Worm (Caenorhabditis elegans) whole organism, L3 larva: ENCODE data around the gene K06A4.10.

ENCODE experiments used
- R02D3.7 ChIP-seq: fragments of 150-350 bp; optimal IDR thresholded peaks from 2 replicates; lab custom pipeline; 2014; ENCODE audit warnings: missing biosample characterization, missing genetic modification characterization
- ZK546.5 ChIP-seq: sonication (generic microtip); optimal IDR thresholded peaks from 2 replicates; lab custom pipeline; 2017; ENCODE audit warnings: missing biosample characterization, missing genetic modification characterization
- aly-2 ChIP-seq: fragments of 150-350 bp; optimal IDR thresholded peaks from 2 replicates; lab custom pipeline; 2014; ENCODE audit warnings: missing biosample characterization, missing genetic modification characterization
- ama-1 ChIP-seq: fragments of 150-350 bp; optimal IDR thresholded peaks from 2 replicates; lab custom pipeline; 2018
- ceh-16 ChIP-seq: sonication (generic microtip); optimal IDR thresholded peaks from 2 replicates; lab custom pipeline; 2017; ENCODE audit warnings: missing biosample characterization, missing genetic modification characterization
- ceh-28 ChIP-seq: fragments of 150-350 bp; optimal IDR thresholded peaks from 2 replicates; lab custom pipeline; 2014; ENCODE audit warnings: missing biosample characterization, missing genetic modification reagents, missing genetic modification characterization
- ceh-82 ChIP-seq: fragments of 150-350 bp; optimal IDR thresholded peaks from 2 replicates; lab custom pipeline; 2014; ENCODE audit warnings: missing biosample characterization, missing genetic modification characterization
- ceh-9 ChIP-seq: sonication (generic microtip); optimal IDR thresholded peaks from 2 replicates; lab custom pipeline; 2018; ENCODE audit warnings: missing biosample characterization, missing genetic modification characterization
- daf-12 ChIP-seq: fragments of 150-350 bp; optimal IDR thresholded peaks from 2 replicates; lab custom pipeline; 2014; ENCODE audit warnings: missing biosample characterization, missing genetic modification reagents, missing genetic modification characterization
- egl-27 ChIP-seq: sonication (generic microtip); optimal IDR thresholded peaks from 4 replicates; lab custom pipeline; 2017; ENCODE audit warnings: missing biosample characterization, missing genetic modification reagents, missing genetic modification characterization
- egl-5 ChIP-seq: fragments of 150-350 bp; optimal IDR thresholded peaks from 2 replicates; lab custom pipeline; 2017; ENCODE audit warnings: missing biosample characterization, missing genetic modification reagents, missing genetic modification characterization, inconsistent platforms
- elt-1 ChIP-seq: fragments of 150-350 bp; optimal IDR thresholded peaks from 2 replicates; lab custom pipeline; 2014; ENCODE audit warnings: missing biosample characterization, missing genetic modification characterization
- elt-2 ChIP-seq: sonication (generic microtip); optimal IDR thresholded peaks from 2 replicates; lab custom pipeline; 2016; ENCODE audit warnings: missing genetic modification reagents, mild to moderate bottlenecking, missing genetic modification characterization, missing compliant biosample characterization
- elt-3 ChIP-seq, 3 experiments: fragments of 150-350 bp in 1 of 3; sonication (generic microtip) in 2 of 3; optimal IDR thresholded peaks; 2 replicates in 2 of 3; 4 replicates in 1 of 3; lab custom pipeline; 2014 to 2017; ENCODE audit warnings: missing biosample characterization in 3 of 3, missing genetic modification characterization in 3 of 3
- eor-1 ChIP-seq, 2 experiments: fragments of 150-350 bp; optimal IDR thresholded peaks; 2 replicates each; lab custom pipeline; 2014 to 2018; ENCODE audit warnings: missing biosample characterization in 2 of 2, missing genetic modification characterization in 2 of 2
- fkh-10 ChIP-seq: sonication (generic microtip); optimal IDR thresholded peaks from 2 replicates; lab custom pipeline; 2017; ENCODE audit warnings: missing biosample characterization, missing genetic modification reagents, missing genetic modification characterization
- fkh-2 ChIP-seq: fragments of 150-350 bp; optimal IDR thresholded peaks from 2 replicates; lab custom pipeline; 2014; ENCODE audit warnings: missing biosample characterization, missing genetic modification reagents, missing genetic modification characterization
- fos-1 ChIP-seq: fragments of 150-350 bp; optimal IDR thresholded peaks from 2 replicates; lab custom pipeline; 2014; ENCODE audit warnings: missing biosample characterization, missing genetic modification characterization
- hmg-11 ChIP-seq: sonication (generic microtip); optimal IDR thresholded peaks from 2 replicates; lab custom pipeline; 2016; ENCODE audit warnings: missing genetic modification characterization, missing compliant biosample characterization
- jun-1 ChIP-seq: fragments of 150-350 bp; optimal IDR thresholded peaks from 2 replicates; lab custom pipeline; 2014; ENCODE audit warnings: missing biosample characterization, missing genetic modification reagents, missing genetic modification characterization
- lin-15B ChIP-seq: fragments of 150-350 bp; optimal IDR thresholded peaks from 2 replicates; lab custom pipeline; 2014; ENCODE audit warnings: missing biosample characterization, missing genetic modification characterization
- lin-39 ChIP-seq: fragments of 150-350 bp; optimal IDR thresholded peaks from 2 replicates; lab custom pipeline; 2018; ENCODE audit warnings: missing biosample characterization, missing genetic modification reagents, missing genetic modification characterization
- lsy-12 ChIP-seq: sonication (generic microtip); optimal IDR thresholded peaks from 2 replicates; lab custom pipeline; 2016; ENCODE audit warnings: mild to moderate bottlenecking, missing genetic modification characterization, missing compliant biosample characterization
- mdl-1 ChIP-seq: fragments of 150-350 bp; optimal IDR thresholded peaks from 2 replicates; lab custom pipeline; 2014; ENCODE audit warnings: missing biosample characterization, missing genetic modification characterization
- mml-1 ChIP-seq: fragments of 150-350 bp; sonication (generic microtip); optimal IDR thresholded peaks from 3 replicates; lab custom pipeline; 2014; ENCODE audit warnings: missing biosample characterization, missing genetic modification characterization
- nfya-1 ChIP-seq: sonication (generic microtip); optimal IDR thresholded peaks from 2 replicates; lab custom pipeline; 2017; ENCODE audit warnings: missing genetic modification characterization, mild to moderate bottlenecking, missing compliant biosample characterization, antibody characterized with exemption, moderate library complexity; ENCODE audit not compliant: insufficient read depth
- nhr-11 ChIP-seq: fragments of 150-350 bp; optimal IDR thresholded peaks from 2 replicates; lab custom pipeline; 2014; ENCODE audit warnings: missing biosample characterization, missing genetic modification characterization
- nhr-12 ChIP-seq: fragments of 150-350 bp; optimal IDR thresholded peaks from 2 replicates; lab custom pipeline; 2014; ENCODE audit warnings: missing biosample characterization, missing genetic modification characterization
- nhr-23 ChIP-seq: fragments of 150-350 bp; optimal IDR thresholded peaks from 2 replicates; lab custom pipeline; 2014; ENCODE audit warnings: missing biosample characterization, missing genetic modification reagents, missing genetic modification characterization
- nhr-237 ChIP-seq: fragments of 150-350 bp; optimal IDR thresholded peaks from 2 replicates; lab custom pipeline; 2014; ENCODE audit warnings: missing biosample characterization, missing genetic modification characterization
- nhr-25 ChIP-seq: sonication (generic microtip); optimal IDR thresholded peaks from 2 replicates; lab custom pipeline; 2017; ENCODE audit warnings: missing biosample characterization, missing genetic modification characterization
- nhr-28 ChIP-seq: fragments of 150-350 bp; optimal IDR thresholded peaks from 2 replicates; lab custom pipeline; 2014; ENCODE audit warnings: missing biosample characterization, missing genetic modification characterization
- nhr-43 ChIP-seq: sonication (generic microtip); optimal IDR thresholded peaks from 2 replicates; lab custom pipeline; 2016; ENCODE audit warnings: mild to moderate bottlenecking, missing genetic modification characterization, missing compliant biosample characterization; ENCODE audit not compliant: poor library complexity, severe bottlenecking
- nhr-67 ChIP-seq: fragments of 150-350 bp; optimal IDR thresholded peaks from 2 replicates; lab custom pipeline; 2014; ENCODE audit warnings: missing biosample characterization, missing genetic modification characterization
- nhr-76 ChIP-seq: fragments of 150-350 bp; sonication (generic microtip); optimal IDR thresholded peaks from 5 replicates; lab custom pipeline; 2014; ENCODE audit warnings: missing biosample characterization, missing genetic modification characterization
- nhr-77 ChIP-seq: fragments of 150-350 bp; optimal IDR thresholded peaks from 2 replicates; lab custom pipeline; 2014; ENCODE audit warnings: missing biosample characterization, missing genetic modification characterization
- pha-4 ChIP-seq: fragments of 150-350 bp; optimal IDR thresholded peaks from 2 replicates; lab custom pipeline; 2014; ENCODE audit warnings: missing biosample characterization, missing genetic modification reagents, missing genetic modification characterization
- pqm-1 ChIP-seq: fragments of 150-350 bp; optimal IDR thresholded peaks from 2 replicates; lab custom pipeline; 2017; ENCODE audit warnings: missing biosample characterization, missing genetic modification characterization, inconsistent platforms
- sea-2 ChIP-seq: fragments of 150-350 bp; sonication (generic microtip); optimal IDR thresholded peaks from 4 replicates; lab custom pipeline; 2014; ENCODE audit warnings: missing biosample characterization, missing genetic modification reagents, missing genetic modification characterization
- skn-1 ChIP-seq: fragments of 150-350 bp; optimal IDR thresholded peaks from 2 replicates; lab custom pipeline; 2014; ENCODE audit warnings: missing biosample characterization, missing genetic modification characterization
- snpc-4 ChIP-seq: fragments of 150-350 bp; optimal IDR thresholded peaks from 2 replicates; lab custom pipeline; 2014; ENCODE audit warnings: missing biosample characterization, missing genetic modification characterization
- tbx-2 ChIP-seq: sonication (generic microtip); optimal IDR thresholded peaks from 2 replicates; lab custom pipeline; 2016; ENCODE audit warnings: mild to moderate bottlenecking, missing genetic modification characterization, missing compliant biosample characterization
- unc-39 ChIP-seq: sonication (generic microtip); optimal IDR thresholded peaks from 4 replicates; lab custom pipeline; 2017; ENCODE audit warnings: missing biosample characterization, missing genetic modification characterization
- unc-62 ChIP-seq: fragments of 150-350 bp; sonication (generic microtip); optimal IDR thresholded peaks from 4 replicates; lab custom pipeline; 2014; ENCODE audit warnings: missing biosample characterization, missing genetic modification reagents, missing genetic modification characterization
- zag-1 ChIP-seq: fragments of 150-350 bp; optimal IDR thresholded peaks from 2 replicates; lab custom pipeline; 2014; ENCODE audit warnings: missing biosample characterization, missing genetic modification characterization
- ztf-11 ChIP-seq: fragments of 150-350 bp; optimal IDR thresholded peaks from 2 replicates; lab custom pipeline; 2014; ENCODE audit warnings: missing biosample characterization, missing genetic modification characterization
- ztf-4 ChIP-seq: fragments of 150-350 bp; optimal IDR thresholded peaks from 2 replicates; lab custom pipeline; 2014; ENCODE audit warnings: missing biosample characterization, missing genetic modification characterization

K06A4.10 gene

DNA sequence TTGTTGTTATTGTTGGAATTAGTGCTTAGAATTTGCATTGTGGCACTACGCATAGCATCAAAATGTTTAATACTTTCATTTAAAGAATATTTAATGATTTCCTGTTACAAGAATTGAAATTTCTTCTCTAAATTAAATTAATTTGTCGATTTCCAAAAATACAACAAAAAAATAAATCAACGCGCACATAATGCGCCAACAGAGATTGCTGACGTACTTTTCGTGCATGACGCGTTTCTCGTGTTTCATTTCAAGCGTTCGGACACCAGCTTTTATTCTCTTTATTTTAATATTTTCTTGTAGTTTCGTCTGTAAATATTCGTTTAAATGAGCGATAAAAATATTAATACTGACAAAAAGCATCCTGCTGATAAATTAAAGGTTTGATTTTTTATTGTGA is 24.0 kb upstream of the K06A4.10 start, which contains the start of gene eif-2Bdelta:
Gene eif-2Bdelta (plus strand): TSS at position 235 of the 400 bp plus-strand sequence.
- TF ChIP-seq skn-1 (tag; lab: Kevin White, UChicago) (no peak), pha-4 (tag; lab: Kevin White, UChicago) (peak; percentile 73), lin-39 (tag; lab: Kevin White, UChicago) (no peak), eor-1 (tag; optimal IDR thresholded peaks at IDR 0.05; lab: Kevin White, UChicago) (no peak), lsy-12 (tag; lab: Kevin White, UChicago) (no peak), zag-1 (tag; lab: Kevin White, UChicago) (no peak), ama-1 (lab: Kevin White, UChicago) (no peak), hmg-11 (peak; percentile 28), daf-12 (tag; lab: Kevin White, UChicago) (no peak), elt-1 (tag; lab: Kevin White, UChicago) (no peak), nhr-76 (tag; lab: Kevin White, UChicago) (no peak), ztf-11 (tag; lab: Kevin White, UChicago) (no peak), ceh-28 (tag; lab: Kevin White, UChicago) (no peak), nhr-12 (tag; lab: Kevin White, UChicago) (no peak), egl-27 (tag; lab: Kevin White, UChicago) (no peak), nhr-77 (tag; lab: Kevin White, UChicago) (no peak), nhr-11 (tag; lab: Kevin White, UChicago) (no peak), snpc-4 (peak; percentile 46), unc-39 (tag; lab: Kevin White, UChicago) (no peak), nhr-237 (no peak), ceh-82 (tag; lab: Kevin White, UChicago) (no peak), R02D3.7 (tag; lab: Kevin White, UChicago) (no peak), nhr-43 (no peak), nhr-28 (tag; lab: Kevin White, UChicago) (no peak), unc-62 (GFP tag; lab: Kevin White, UChicago) (no peak), elt-2 (tag; lab: Kevin White, UChicago) (peak; percentile 7), sea-2 (no peak), elt-3 (tag; optimal IDR thresholded peaks at IDR 0.05; lab: Kevin White, UChicago) (no peak), fkh-10 (GFP tag; lab: Kevin White, UChicago) (peak; percentile 23), lin-15B (tag; lab: Kevin White, UChicago) (peak; percentile 30), nhr-23 (peak; percentile 20), mdl-1 (no peak), egl-5 (tag; lab: Kevin White, UChicago) (no peak), nhr-67 (tag; lab: Kevin White, UChicago) (no peak), nhr-25 (tag; lab: Kevin White, UChicago) (no peak), ceh-16 (no peak), nfya-1 (tag; lab: Kevin White, UChicago) (peak; percentile 45), ztf-4 (no peak), aly-2 (tag; lab: Kevin White, UChicago) (no peak), fkh-2 (tag; lab: Kevin White, UChicago) (no peak), mml-1 (tag; lab: Kevin White, UChicago) (no peak), ZK546.5 (tag; lab: Kevin White, UChicago) (no peak), fos-1 (tag; lab: Kevin White, UChicago) (no peak), ceh-9 (no peak), jun-1 (peak; percentile 14), tbx-2 (tag; lab: Kevin White, UChicago) (no peak), pqm-1 (tag; lab: Kevin White, UChicago) (no peak)
